Worm (Caenorhabditis elegans) whole organism, L1 larva: ENCODE data around the gene fbxa-67.

Experiments used
- C04F5.9 ChIP-seq: sonication (generic microtip); optimal IDR thresholded peaks from 2 replicates; lab custom pipeline; 2016; ENCODE audit warnings: missing genetic modification characterization, missing compliant biosample characterization
- C34B4.2 ChIP-seq: sonication (generic microtip); optimal IDR thresholded peaks from 2 replicates; lab custom pipeline; 2017; ENCODE audit warnings: mild to moderate bottlenecking, missing genetic modification characterization, missing compliant biosample characterization
- Y116A8C.19 ChIP-seq: sonication (generic microtip); optimal IDR thresholded peaks from 2 replicates; lab custom pipeline; 2016; ENCODE audit warnings: missing compliant biosample characterization, missing genetic modification characterization, borderline replicate concordance
- aly-2 ChIP-seq: fragments of 150-350 bp; optimal IDR thresholded peaks from 2 replicates; lab custom pipeline; 2014; ENCODE audit warnings: missing biosample characterization, missing genetic modification characterization
- blmp-1 ChIP-seq: fragments of 150-350 bp; optimal IDR thresholded peaks from 2 replicates; lab custom pipeline; 2014; ENCODE audit warnings: missing biosample characterization, missing genetic modification characterization
- ceh-8 ChIP-seq: fragments of 200-800 bp; sonication (Bioruptor generic); optimal IDR thresholded peaks from 2 replicates; lab custom pipeline; 2018; ENCODE audit warnings: mild to moderate bottlenecking, missing genetic modification characterization, moderate library complexity, missing compliant biosample characterization
- ceh-82 ChIP-seq, 3 experiments: fragments of 150-350 bp in 1 of 3; sonication (generic microtip) in 2 of 3; optimal IDR thresholded peaks; 2 replicates each; lab custom pipeline; 2014 to 2017; ENCODE audit warnings: missing biosample characterization in 3 of 3, missing genetic modification characterization in 3 of 3
- ceh-88 ChIP-seq: fragments of 200-800 bp; sonication (Bioruptor generic); IDR thresholded peaks from 2 replicates; pipeline ENCODE4 v1.3.6; 2022; ENCODE audit warnings: missing genetic modification characterization, missing compliant biosample characterization
- ceh-90 ChIP-seq: sonication (generic microtip); optimal IDR thresholded peaks from 2 replicates; lab custom pipeline; 2016; ENCODE audit warnings: missing genetic modification characterization, missing compliant biosample characterization
- ces-1 ChIP-seq: fragments of 150-350 bp; optimal IDR thresholded peaks from 2 replicates; lab custom pipeline; 2014; ENCODE audit warnings: missing biosample characterization, missing genetic modification reagents, missing genetic modification characterization
- dsc-1 ChIP-seq: sonication (generic microtip); optimal IDR thresholded peaks from 2 replicates; lab custom pipeline; 2016; ENCODE audit warnings: mild to moderate bottlenecking, missing genetic modification characterization, missing compliant biosample characterization
- efl-1 ChIP-seq, 4 experiments: fragments of 150-350 bp; optimal IDR thresholded peaks in 3 of 4; peaks in 1 of 4; 1 replicate in 1 of 4; 2 replicates in 3 of 4; lab custom pipeline; 2014; ENCODE audit warnings: missing biosample characterization in 2 of 4, missing genetic modification characterization in 2 of 4, missing genetic modification reagents in 2 of 4
- elt-2 ChIP-seq: sonication (generic microtip); optimal IDR thresholded peaks from 2 replicates; lab custom pipeline; 2016; ENCODE audit warnings: missing genetic modification characterization, mild to moderate bottlenecking, inconsistent platforms, missing compliant biosample characterization, missing genetic modification reagents
- ets-5 ChIP-seq: fragments of 200-800 bp; sonication (Bioruptor generic); IDR thresholded peaks from 2 replicates; pipeline ENCODE4 v1.3.6; 2022; ENCODE audit warnings: missing genetic modification characterization, missing compliant biosample characterization
- fkh-10 ChIP-seq: sonication (generic microtip); optimal IDR thresholded peaks from 2 replicates; lab custom pipeline; 2017; ENCODE audit warnings: missing biosample characterization, missing genetic modification reagents, missing genetic modification characterization
- fkh-4 ChIP-seq: sonication (generic microtip); optimal IDR thresholded peaks from 2 replicates; lab custom pipeline; 2016; ENCODE audit warnings: missing compliant biosample characterization, missing genetic modification characterization, borderline replicate concordance
- grh-1 ChIP-seq: fragments of 200-800 bp; sonication (Bioruptor generic); IDR thresholded peaks from 2 replicates; pipeline ENCODE4 v1.3.6; 2022; ENCODE audit warnings: missing genetic modification reagents, missing genetic modification characterization, missing compliant biosample characterization
- hlh-17 ChIP-seq: fragments of 200-800 bp; sonication (Bioruptor generic); optimal IDR thresholded peaks from 2 replicates; lab custom pipeline; 2018; ENCODE audit warnings: missing genetic modification characterization, mild to moderate bottlenecking, missing compliant biosample characterization, moderate library complexity, borderline replicate concordance
- hlh-4 ChIP-seq: sonication (generic microtip); optimal IDR thresholded peaks from 2 replicates; lab custom pipeline; 2016; ENCODE audit warnings: mild to moderate bottlenecking, missing genetic modification characterization, missing compliant biosample characterization
- hpl-2 ChIP-seq: fragments of 150-350 bp; optimal IDR thresholded peaks from 2 replicates; lab custom pipeline; 2014; ENCODE audit warnings: missing biosample characterization, missing genetic modification reagents, missing genetic modification characterization
- jun-1 ChIP-seq: fragments of 150-350 bp; optimal IDR thresholded peaks from 2 replicates; lab custom pipeline; 2014; ENCODE audit warnings: missing biosample characterization, missing genetic modification reagents, missing genetic modification characterization
- lin-13 ChIP-seq: fragments of 150-350 bp; optimal IDR thresholded peaks from 2 replicates; lab custom pipeline; 2014; ENCODE audit warnings: missing biosample characterization, missing genetic modification reagents, missing genetic modification characterization
- lin-14 ChIP-seq: fragments of 200-800 bp; sonication (Bioruptor generic); optimal IDR thresholded peaks from 2 replicates; lab custom pipeline; 2018; ENCODE audit warnings: mild to moderate bottlenecking, missing genetic modification characterization, moderate library complexity, missing compliant biosample characterization
- lir-3 ChIP-seq: sonication (generic microtip); optimal IDR thresholded peaks from 2 replicates; lab custom pipeline; 2016; ENCODE audit warnings: mild to moderate bottlenecking, missing genetic modification characterization, moderate library complexity, missing compliant biosample characterization; ENCODE audit not compliant: poor library complexity
- mef-2 ChIP-seq: fragments of 150-350 bp; optimal IDR thresholded peaks from 2 replicates; lab custom pipeline; 2014; ENCODE audit warnings: missing biosample characterization, missing genetic modification characterization
- nhr-20 ChIP-seq: sonication (generic microtip); optimal IDR thresholded peaks from 2 replicates; lab custom pipeline; 2016; ENCODE audit warnings: mild to moderate bottlenecking, missing genetic modification characterization, missing compliant biosample characterization
- nhr-47 ChIP-seq: sonication (generic microtip); optimal IDR thresholded peaks from 2 replicates; lab custom pipeline; 2016; ENCODE audit warnings: mild to moderate bottlenecking, missing genetic modification characterization, moderate library complexity, missing compliant biosample characterization
- nhr-71 ChIP-seq: sonication (generic microtip); optimal IDR thresholded peaks from 2 replicates; lab custom pipeline; 2016; ENCODE audit warnings: mild to moderate bottlenecking, missing genetic modification characterization, moderate library complexity, missing compliant biosample characterization
- nhr-84 ChIP-seq: sonication (generic microtip); optimal IDR thresholded peaks from 2 replicates; lab custom pipeline; 2017; ENCODE audit warnings: missing biosample characterization, missing genetic modification characterization
- nhr-90 ChIP-seq: sonication (generic microtip); optimal IDR thresholded peaks from 2 replicates; lab custom pipeline; 2016; ENCODE audit warnings: mild to moderate bottlenecking, missing genetic modification characterization, missing compliant biosample characterization; ENCODE audit not compliant: poor library complexity
- pag-3 ChIP-seq: sonication (generic microtip); optimal IDR thresholded peaks from 2 replicates; lab custom pipeline; 2017; ENCODE audit warnings: missing genetic modification characterization, mild to moderate bottlenecking, missing compliant biosample characterization, antibody characterized with exemption, borderline replicate concordance; ENCODE audit not compliant: insufficient read depth
- pqm-1 ChIP-seq: sonication (generic microtip); optimal IDR thresholded peaks from 3 replicates; lab custom pipeline; 2017; ENCODE audit warnings: missing biosample characterization, missing genetic modification characterization
- rnt-1 ChIP-seq: sonication (generic microtip); optimal IDR thresholded peaks from 2 replicates; lab custom pipeline; 2016; ENCODE audit warnings: mild to moderate bottlenecking, missing genetic modification characterization, moderate library complexity, missing compliant biosample characterization
- skn-1 ChIP-seq: fragments of 150-350 bp; optimal IDR thresholded peaks from 2 replicates; lab custom pipeline; 2014; ENCODE audit warnings: missing biosample characterization, missing genetic modification characterization
- snpc-4 ChIP-seq: fragments of 150-350 bp; optimal IDR thresholded peaks from 2 replicates; lab custom pipeline; 2014; ENCODE audit warnings: missing biosample characterization, missing genetic modification characterization
- sptf-1 ChIP-seq: fragments of 150-350 bp; optimal IDR thresholded peaks from 2 replicates; lab custom pipeline; 2014; ENCODE audit warnings: missing biosample characterization, missing genetic modification characterization
- swsn-7 ChIP-seq: sonication (generic microtip); optimal IDR thresholded peaks from 2 replicates; lab custom pipeline; 2016; ENCODE audit warnings: missing genetic modification characterization, missing compliant biosample characterization
- tbx-2 ChIP-seq: sonication (generic microtip); optimal IDR thresholded peaks from 2 replicates; lab custom pipeline; 2016; ENCODE audit warnings: missing genetic modification characterization, missing compliant biosample characterization
- unc-86 ChIP-seq: sonication (generic microtip); optimal IDR thresholded peaks from 2 replicates; lab custom pipeline; 2016; ENCODE audit warnings: missing genetic modification characterization, missing compliant biosample characterization
- vab-15 ChIP-seq: sonication (generic microtip); optimal IDR thresholded peaks from 2 replicates; lab custom pipeline; 2017; ENCODE audit warnings: missing genotype, mild to moderate bottlenecking, missing genetic modification characterization, missing compliant biosample characterization
- xbp-1 ChIP-seq: sonication (generic microtip); optimal IDR thresholded peaks from 2 replicates; lab custom pipeline; 2016; ENCODE audit warnings: missing genetic modification characterization, missing compliant biosample characterization
- ztf-4 ChIP-seq: fragments of 150-350 bp; optimal IDR thresholded peaks from 2 replicates; lab custom pipeline; 2014; ENCODE audit warnings: missing biosample characterization, missing genetic modification characterization

The fbxa-67 gene

DNA sequence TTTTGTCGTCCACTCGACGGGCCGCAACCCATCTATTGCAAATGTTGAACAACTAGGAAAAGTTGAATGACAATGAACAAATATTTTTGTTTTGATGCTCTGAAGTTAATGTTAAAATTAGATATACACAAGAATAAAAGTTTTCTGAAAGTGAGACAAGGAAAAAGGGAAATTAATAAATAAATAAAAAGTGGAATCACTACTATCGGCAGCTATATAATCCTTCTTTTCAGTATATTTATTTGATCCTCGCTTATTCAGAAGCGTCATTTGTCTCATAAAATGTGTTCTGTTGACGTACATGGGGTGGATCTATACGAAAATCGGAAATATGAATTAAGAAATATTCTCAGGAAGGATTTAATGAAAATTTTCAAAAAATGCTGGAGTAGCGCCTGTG lies 24.3 kb downstream of the fbxa-67 start, which contains the start of gene pef-1:
Gene pef-1 (minus strand): TSS at position 101 of the 400 bp plus-strand sequence.
- TF ChIP-seq lin-14 (GFP tag; lab: Kevin White, UChicago): no peak
- peak; percentile 49 for TF ChIP-seq dsc-1 (tag; lab: Kevin White, UChicago)

DNA sequence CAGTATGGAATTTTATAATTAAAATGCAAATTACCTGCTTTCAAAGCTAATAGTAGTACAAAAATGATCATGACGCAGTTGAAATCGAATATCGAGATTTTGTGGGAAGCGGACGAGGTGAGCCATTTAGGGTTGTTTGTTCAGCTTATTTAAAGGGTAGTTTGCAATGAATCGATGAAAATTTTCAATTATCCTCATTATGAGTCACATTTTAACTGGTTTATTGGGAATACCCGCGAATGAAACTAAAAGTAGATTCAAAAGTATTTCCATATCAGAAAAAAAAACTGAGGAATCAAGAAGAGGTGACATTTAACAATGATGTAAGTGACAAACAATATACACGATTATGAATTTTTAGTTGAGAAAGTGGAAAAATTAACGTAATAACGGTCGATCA lies 31.1 kb downstream of the fbxa-67 start, which contains the start of gene F23H11.7:
Gene F23H11.7 (minus strand): TSS at position 101 of the 400 bp plus-strand sequence.
- TF ChIP-seq nhr-71 (tag; lab: Kevin White, UChicago): no peak
- TF ChIP-seq grh-1 (GFP tag; lab: Robert Waterston, UW): no peak
- TF ChIP-seq nhr-90 (tag; lab: Kevin White, UChicago): no peak
- no peak for TF ChIP-seq Y116A8C.19 (tag; lab: Kevin White, UChicago)
- TF ChIP-seq vab-15 (tag; lab: Kevin White, UChicago): no peak
- no peak for TF ChIP-seq hpl-2

DNA sequence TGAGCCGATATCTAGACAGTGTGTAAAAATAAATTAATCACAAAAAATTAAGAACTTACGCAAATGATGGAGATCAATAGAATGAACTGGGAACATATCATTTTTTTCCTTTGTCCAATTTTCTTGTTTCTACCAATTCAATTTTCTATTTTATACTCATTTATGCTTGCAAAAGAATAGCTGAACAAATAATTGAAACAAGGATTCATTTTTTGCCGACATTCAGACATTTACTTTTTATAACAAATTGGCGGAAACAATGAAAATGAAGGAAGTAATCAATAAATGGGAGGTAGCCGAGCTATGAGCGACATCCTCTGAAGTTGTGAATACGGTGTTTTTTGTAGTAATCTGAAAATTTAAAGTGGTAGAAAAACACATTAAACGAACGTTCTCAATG lies 33.6 kb downstream of the fbxa-67 start, which contains the start of gene idpp-13:
Gene idpp-13 (minus strand): TSS at position 101 of the 400 bp plus-strand sequence.
- no peak for TF ChIP-seq xbp-1 (tag; lab: Kevin White, UChicago)
- TF ChIP-seq ceh-88 (GFP tag; lab: Robert Waterston, UW): no peak
- TF ChIP-seq C34B4.2 (tag; lab: Kevin White, UChicago): no peak
- no peak for TF ChIP-seq jun-1 (tag; lab: Kevin White, UChicago)
- TF ChIP-seq pag-3 (tag; lab: Kevin White, UChicago): no peak
- TF ChIP-seq efl-1 (optimal IDR thresholded peaks at IDR 0.05; lab: Kevin White, UChicago): no peak
- TF ChIP-seq efl-1 (GFP tag; optimal IDR thresholded peaks at IDR 0.05 in 1 of 2; lab: Kevin White, UChicago): peak in 1 of 2 experiments; percentile 72
- TF ChIP-seq, all 84 proteins: peak for 1

DNA sequence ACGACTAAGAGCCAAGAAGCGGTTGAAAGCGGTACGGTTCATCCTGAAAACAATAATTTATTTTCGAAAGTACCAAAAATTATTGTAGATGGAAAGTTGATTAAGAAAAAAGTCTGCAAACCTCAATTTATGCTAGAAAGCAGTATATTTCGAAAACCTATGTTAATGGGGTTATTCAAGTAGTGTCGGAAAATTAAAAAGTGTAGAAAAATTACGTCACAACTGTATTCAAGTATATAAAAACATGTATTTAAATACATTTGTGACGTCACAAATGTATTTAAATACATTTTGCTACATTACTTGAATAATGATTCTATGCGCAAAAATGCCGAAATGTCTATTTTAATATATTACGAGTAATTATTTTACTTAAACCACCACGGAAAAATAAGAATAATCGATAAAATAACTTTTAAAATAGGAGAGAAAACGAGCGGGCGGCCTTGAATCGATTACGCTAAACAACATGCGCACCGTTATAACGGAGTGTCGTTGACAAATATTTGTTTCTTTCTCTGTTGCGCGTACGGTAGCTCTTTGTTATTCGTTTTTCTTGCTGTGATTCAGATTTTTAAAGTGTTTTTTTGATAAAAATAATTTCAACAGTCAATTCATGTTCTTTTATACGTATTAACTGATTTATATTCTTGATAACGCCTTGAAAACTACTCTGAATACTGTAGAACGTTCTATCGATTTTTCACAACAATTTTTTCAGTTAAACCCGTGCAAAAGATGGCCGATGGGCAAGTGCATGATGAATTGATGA lies 39.7 kb downstream of the fbxa-67 start, which contains the start of the genes F23H11.5 and bra-2:
Gene F23H11.5 (minus strand): TSS at position 51 of the 772 bp plus-strand sequence.
Gene bra-2 (plus strand): TSS at position 722 of the 772 bp plus-strand sequence.
- TF ChIP-seq rnt-1 (tag; lab: Kevin White, UChicago) (no peak), nhr-84 (no peak), tbx-2 (tag; lab: Kevin White, UChicago) (no peak), unc-86 (tag; lab: Kevin White, UChicago) (no peak), snpc-4 (no peak), skn-1 (peak; percentile 14), lin-13 (GFP tag; lab: Kevin White, UChicago) (no peak), sptf-1 (tag; lab: Kevin White, UChicago) (no peak), ztf-4 (no peak), efl-1 (optimal IDR thresholded peaks at IDR 0.05; lab: Kevin White, UChicago) (peak; percentile 24 to 35), efl-1 (GFP tag; optimal IDR thresholded peaks at IDR 0.05 in 1 of 2; lab: Kevin White, UChicago) (peak; percentile 32 to 79), elt-2 (tag; lab: Kevin White, UChicago) (no peak), ces-1 (GFP tag; lab: Kevin White, UChicago) (no peak), fkh-10 (GFP tag; lab: Kevin White, UChicago) (no peak), ceh-90 (tag; lab: Kevin White, UChicago) (no peak), fkh-4 (tag; lab: Kevin White, UChicago) (no peak), blmp-1 (tag; lab: Kevin White, UChicago) (peak; percentile 57), hlh-17 (GFP tag; lab: Kevin White, UChicago) (no peak), nhr-47 (tag; lab: Kevin White, UChicago) (peak; percentile 31), ceh-8 (GFP tag; lab: Kevin White, UChicago) (no peak), nhr-71 (tag; lab: Kevin White, UChicago) (peak; percentile 34), hlh-4 (tag; lab: Kevin White, UChicago) (no peak), xbp-1 (tag; lab: Kevin White, UChicago) (no peak), mef-2 (no peak), pqm-1 (tag; lab: Kevin White, UChicago) (no peak), ets-5 (GFP tag; lab: Robert Waterston, UW) (no peak), lir-3 (peak; percentile 9), C34B4.2 (tag; lab: Kevin White, UChicago) (no peak), swsn-7 (peak; percentile 5), aly-2 (tag; lab: Kevin White, UChicago) (no peak), nhr-20 (tag; lab: Kevin White, UChicago) (peak; percentile 1), pag-3 (tag; lab: Kevin White, UChicago) (no peak), ceh-82 (tag; optimal IDR thresholded peaks at IDR 0.05; lab: Kevin White, UChicago) (no peak), hpl-2 (no peak), C04F5.9 (no peak)
